Worm (Caenorhabditis elegans) whole organism, L4/young adult: ENCODE measurements around the gene T25E12.16.

Experiments used
- dao-5 ChIP-seq: sonication (generic microtip); optimal IDR thresholded peaks from 2 replicates; lab custom pipeline; 2016; ENCODE audit warnings: missing genotype, missing genetic modification characterization, moderate library complexity, missing compliant biosample characterization
- him-1 ChIP-seq: sonication (generic microtip); optimal IDR thresholded peaks from 2 replicates; lab custom pipeline; 2016; ENCODE audit warnings: missing genotype, missing genetic modification reagents, missing genetic modification characterization, missing compliant biosample characterization

ce11 chrV:16744783-16745182, 11.2 kb upstream of the T25E12.16 start:
- TF ChIP-seq dao-5 (no peak), him-1 (tag; lab: Kevin White, UChicago) (no peak)
